Fruit fly (Drosophila melanogaster) whole organism, pupa: ENCODE data around the gene Nnp-1.
A peak's percentile ranks its signal among the peaks of the same experiment; 100 is the strongest.

Experiments used
- CG10348 ChIP-seq: fragments of 200-800 bp; sonication (Bioruptor generic); IDR thresholded peaks from 2 replicates; pipeline ENCODE4 v1.3.6; 2022; ENCODE audit warnings: missing biosample characterization, missing genetic modification characterization
- CG12605 ChIP-seq: fragments of 200-800 bp; sonication (Bioruptor generic); IDR thresholded peaks from 2 replicates; pipeline ENCODE4 v1.3.6; 2022; ENCODE audit warnings: missing biosample characterization, missing genetic modification characterization
- CG13204 ChIP-seq: fragments of 200-800 bp; sonication (Bioruptor generic); optimal IDR thresholded peaks from 2 replicates; lab custom pipeline; 2018; ENCODE audit warnings: missing biosample characterization, mild to moderate bottlenecking, missing genetic modification characterization, moderate library complexity
- CG14655 ChIP-seq: fragments of 200-800 bp; sonication (Bioruptor generic); optimal IDR thresholded peaks from 3 replicates; lab custom pipeline; 2017; ENCODE audit warnings: mild to moderate bottlenecking, missing biosample characterization, missing genetic modification reagents, missing genetic modification characterization
- CG15710 ChIP-seq: fragments of 200-800 bp; sonication (Bioruptor generic); optimal IDR thresholded peaks from 2 replicates; lab custom pipeline; 2018; ENCODE audit warnings: missing biosample characterization, mild to moderate bottlenecking, missing genetic modification characterization, moderate library complexity
- CG17806 ChIP-seq: fragments of 200-800 bp; sonication (Bioruptor generic); optimal IDR thresholded peaks from 2 replicates; lab custom pipeline; 2018; ENCODE audit warnings: missing biosample characterization, mild to moderate bottlenecking, missing genetic modification characterization, moderate library complexity
- CG32121 ChIP-seq: fragments of 200-800 bp; sonication (Bioruptor generic); IDR thresholded peaks from 2 replicates; pipeline ENCODE4 v1.3.6; 2022; ENCODE audit warnings: missing biosample characterization, missing genetic modification characterization
- CG34367 ChIP-seq: fragments of 200-800 bp; sonication (Bioruptor generic); optimal IDR thresholded peaks from 2 replicates; lab custom pipeline; 2018; ENCODE audit warnings: missing biosample characterization, mild to moderate bottlenecking, missing genetic modification characterization
- CG4496 ChIP-seq: fragments of 200-800 bp; sonication (Bioruptor generic); IDR thresholded peaks from 3 replicates; pipeline ENCODE4 v1.3.6; 2022; ENCODE audit warnings: missing biosample characterization, missing genetic modification characterization
- CG8159 ChIP-seq: fragments of 200-800 bp; sonication (Bioruptor generic); optimal IDR thresholded peaks from 3 replicates; lab custom pipeline; 2018; ENCODE audit warnings: missing biosample characterization, mild to moderate bottlenecking, missing genetic modification characterization, moderate library complexity
- CG8301 ChIP-seq: fragments of 200-800 bp; sonication (Bioruptor generic); optimal IDR thresholded peaks from 2 replicates; lab custom pipeline; 2018; ENCODE audit warnings: missing biosample characterization, mild to moderate bottlenecking, missing genetic modification characterization
- CG9948 ChIP-seq: fragments of 200-800 bp; sonication (Bioruptor generic); optimal IDR thresholded peaks from 2 replicates; lab custom pipeline; 2018; ENCODE audit warnings: missing biosample characterization, mild to moderate bottlenecking, missing genetic modification characterization, moderate library complexity
- D1 ChIP-seq: fragments of 200-800 bp; sonication (Bioruptor generic); optimal IDR thresholded peaks from 2 replicates; lab custom pipeline; 2018; ENCODE audit warnings: missing biosample characterization, mild to moderate bottlenecking, missing genetic modification characterization, moderate library complexity
- EcR ChIP-seq: fragments of 200-800 bp; sonication (Bioruptor generic); optimal IDR thresholded peaks from 3 replicates; lab custom pipeline; 2019; ENCODE audit warnings: missing biosample characterization, missing genetic modification characterization, mild to moderate bottlenecking, moderate library complexity, missing genetic modification reagents
- Ets98B ChIP-seq: fragments of 200-800 bp; sonication (Bioruptor generic); IDR thresholded peaks from 2 replicates; pipeline ENCODE4 v1.3.6; 2022; ENCODE audit warnings: missing biosample characterization, missing genetic modification characterization
- Pif1A ChIP-seq: fragments of 200-800 bp; sonication (Bioruptor generic); optimal IDR thresholded peaks from 3 replicates; lab custom pipeline; 2016; ENCODE audit warnings: missing biosample characterization, missing genetic modification characterization
- Pif1B ChIP-seq: fragments of 200-800 bp; sonication (Bioruptor generic); optimal IDR thresholded peaks from 3 replicates; lab custom pipeline; 2016; ENCODE audit warnings: missing biosample characterization, missing genetic modification characterization
- Snoo ChIP-seq: fragments of 200-800 bp; sonication (Bioruptor generic); optimal IDR thresholded peaks from 3 replicates; lab custom pipeline; 2017; ENCODE audit warnings: missing biosample characterization, mild to moderate bottlenecking, missing genetic modification characterization, inconsistent platforms
- fd96Ca ChIP-seq: fragments of 200-800 bp; sonication (Bioruptor generic); IDR thresholded peaks from 3 replicates; pipeline ENCODE4 v1.3.6; 2022; ENCODE audit warnings: missing biosample characterization, missing genetic modification characterization
- gl ChIP-seq: fragments of 200-800 bp; sonication (Bioruptor generic); optimal IDR thresholded peaks from 2 replicates; lab custom pipeline; 2018; ENCODE audit warnings: missing biosample characterization, mild to moderate bottlenecking, missing genetic modification characterization
- rn ChIP-seq: fragments of 200-800 bp; sonication (Bioruptor generic); IDR thresholded peaks from 2 replicates; pipeline ENCODE4 v1.3.6; 2022; ENCODE audit warnings: missing biosample characterization, missing genetic modification characterization

The Nnp-1 gene

dm6 chr2L:13366109-13366747, at the start of gene Nnp-1, which contains the start of gene Grx3:
Gene Nnp-1, minus strand, starts transcription at chr2L:13366189.
Gene Grx3, plus strand, starts transcription at chr2L:13366447.
- no peak for TF ChIP-seq CG10348 (GFP tag; lab: Robert Waterston, UW)
- TF ChIP-seq CG32121: 0 out of 2 replicates have a peak, but pooled peaks have one; percentile 35
- TF ChIP-seq gl: no peak
- no peak for TF ChIP-seq Ets98B (GFP tag; lab: Robert Waterston, UW)
- no peak for TF ChIP-seq CG34367 (tag; lab: Kevin White, UChicago)
- no peak for TF ChIP-seq CG12605 (GFP tag; lab: Robert Waterston, UW)
- TF ChIP-seq CG4496: no peak
- no peak for TF ChIP-seq CG8301 (tag; lab: Kevin White, UChicago)
- no peak for TF ChIP-seq fd96Ca (GFP tag; lab: Robert Waterston, UW)
- no peak for TF ChIP-seq EcR (GFP tag; lab: Kevin White, UChicago)
- peak; percentile 3 for TF ChIP-seq Snoo
- TF ChIP-seq CG8159 (tag; lab: Kevin White, UChicago): peak; percentile 44
- no peak for TF ChIP-seq CG14655 (GFP tag; lab: Kevin White, UChicago)
- no peak for TF ChIP-seq CG17806 (tag; lab: Kevin White, UChicago)
- peak; percentile 30 for TF ChIP-seq D1
- TF ChIP-seq Pif1A (GFP tag; lab: Kevin White, UChicago): no peak
- TF ChIP-seq CG9948 (tag; lab: Kevin White, UChicago): peak; percentile 39
- TF ChIP-seq Pif1B (GFP tag; lab: Kevin White, UChicago): no peak
- TF ChIP-seq CG15710 (tag; lab: Kevin White, UChicago): no peak
- 0 out of 2 replicates have a peak, but pooled peaks have one; percentile 13 for TF ChIP-seq rn (GFP tag; lab: Robert Waterston, UW)
- no peak for TF ChIP-seq CG13204 (GFP tag; lab: Kevin White, UChicago)

- TF ChIP-seq CG14655 (GFP tag; lab: Kevin White, UChicago) (peak; percentile 10), CG12605 (GFP tag; lab: Robert Waterston, UW) (0 out of 2 replicates have a peak, but pooled peaks have one; percentile 12), CG13204 (GFP tag; lab: Kevin White, UChicago) (no peak), Pif1A (GFP tag; lab: Kevin White, UChicago) (peak; percentile 28), CG4496 (0 out of 3 replicates have a peak, but pooled peaks have one; percentile 13)
- TF ChIP-seq, all 21 proteins: peak for 4
Observed at dm6 chr2L:13414525-13415481, 48.8 kb upstream of the Nnp-1 start, which contains the start of the genes CG16956, CG42784 and CG43850. Gene CG16956, minus strand, starts transcription at chr2L:13414575. Gene CG42784, plus strand, starts transcription at chr2L:13415431. Gene CG43850, plus strand, starts transcription at chr2L:13415431.

dm6 chr2L:13412219-13412618, 46.2 kb upstream of the Nnp-1 start, which contains the start of gene Flad2:
Gene Flad2, plus strand, starts transcription at chr2L:13412519.
- TF ChIP-seq D1 (no peak), CG12605 (GFP tag; lab: Robert Waterston, UW) (no peak), Pif1A (GFP tag; lab: Kevin White, UChicago) (no peak), Pif1B (GFP tag; lab: Kevin White, UChicago) (no peak)

- TF ChIP-seq gl (no peak), CG8301 (tag; lab: Kevin White, UChicago) (no peak), rn (GFP tag; lab: Robert Waterston, UW) (no peak), CG9948 (tag; lab: Kevin White, UChicago) (no peak), D1 (no peak), fd96Ca (GFP tag; lab: Robert Waterston, UW) (no peak), CG13204 (GFP tag; lab: Kevin White, UChicago) (no peak), Pif1B (GFP tag; lab: Kevin White, UChicago) (no peak), CG12605 (GFP tag; lab: Robert Waterston, UW) (no peak), CG8159 (tag; lab: Kevin White, UChicago) (no peak)
Observed at dm6 chr2L:13411566-13411965, 45.6 kb upstream of the Nnp-1 start, which contains the start of gene Vm34Ca. Gene Vm34Ca, minus strand, starts transcription at chr2L:13411631.

DNA sequence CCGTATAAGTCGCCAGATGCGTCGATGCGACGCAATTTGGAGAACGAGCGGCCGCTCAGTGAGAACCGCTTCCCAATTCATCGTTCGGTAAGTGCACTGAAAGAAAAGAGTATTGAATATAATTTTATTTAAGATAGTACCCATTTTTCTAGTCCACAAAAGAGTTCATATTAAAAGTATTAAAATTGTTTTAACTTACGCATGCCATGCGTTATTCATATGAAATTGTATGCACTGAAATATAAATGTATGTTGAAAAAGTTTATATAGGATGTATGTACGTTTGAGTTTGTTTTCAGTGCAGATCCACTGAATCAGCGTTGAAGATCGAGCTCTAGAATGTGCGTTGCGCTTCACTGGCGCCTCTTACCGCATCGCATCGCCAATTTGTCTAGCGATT, 33.6 kb upstream of the Nnp-1 start:
- TF ChIP-seq fd96Ca (GFP tag; lab: Robert Waterston, UW): no peak
- TF ChIP-seq CG14655 (GFP tag; lab: Kevin White, UChicago): peak; percentile 41
- TF ChIP-seq CG17806 (tag; lab: Kevin White, UChicago): no peak
- TF ChIP-seq CG15710 (tag; lab: Kevin White, UChicago): no peak
- TF ChIP-seq D1: no peak
- no peak for TF ChIP-seq CG12605 (GFP tag; lab: Robert Waterston, UW)
- TF ChIP-seq CG10348 (GFP tag; lab: Robert Waterston, UW): no peak
- TF ChIP-seq CG32121: 0 out of 2 replicates have a peak, but pooled peaks have one; percentile 26
- TF ChIP-seq CG34367 (tag; lab: Kevin White, UChicago): no peak
- TF ChIP-seq CG13204 (GFP tag; lab: Kevin White, UChicago): no peak
- peak; percentile 27 for TF ChIP-seq Pif1A (GFP tag; lab: Kevin White, UChicago)
- 0 out of 3 replicates have a peak, but pooled peaks have one; percentile 29 for TF ChIP-seq CG4496
- peak; percentile 35 for TF ChIP-seq CG8301 (tag; lab: Kevin White, UChicago)
- TF ChIP-seq Ets98B (GFP tag; lab: Robert Waterston, UW): no peak
- no peak for TF ChIP-seq Pif1B (GFP tag; lab: Kevin White, UChicago)
- peak; percentile 2 for TF ChIP-seq CG9948 (tag; lab: Kevin White, UChicago)
- no peak for TF ChIP-seq gl
- TF ChIP-seq Snoo: no peak
- no peak for TF ChIP-seq EcR (GFP tag; lab: Kevin White, UChicago)
